Worm (Caenorhabditis elegans) whole organism, L1 larva: ENCODE results near the gene bcl-7.

Experiments used
- C16A3.4 ChIP-seq: fragments of 150-350 bp; optimal IDR thresholded peaks from 2 replicates; lab custom pipeline; 2014; ENCODE audit warnings: missing biosample characterization, missing genetic modification characterization
- aha-1 ChIP-seq: fragments of 150-350 bp; optimal IDR thresholded peaks from 2 replicates; lab custom pipeline; 2014; ENCODE audit warnings: missing biosample characterization, missing genetic modification characterization
- aly-2 ChIP-seq: fragments of 150-350 bp; optimal IDR thresholded peaks from 2 replicates; lab custom pipeline; 2014; ENCODE audit warnings: missing biosample characterization, missing genetic modification characterization
- ama-1 ChIP-seq: fragments of 150-350 bp; optimal IDR thresholded peaks from 2 replicates; lab custom pipeline; 2014
- ceh-8 ChIP-seq: fragments of 200-800 bp; sonication (Bioruptor generic); optimal IDR thresholded peaks from 2 replicates; lab custom pipeline; 2018; ENCODE audit warnings: mild to moderate bottlenecking, missing genetic modification characterization, moderate library complexity, missing compliant biosample characterization
- ces-1 ChIP-seq: fragments of 150-350 bp; optimal IDR thresholded peaks from 2 replicates; lab custom pipeline; 2014; ENCODE audit warnings: missing biosample characterization, missing genetic modification reagents, missing genetic modification characterization
- dpl-1 ChIP-seq, 3 experiments: fragments of 150-350 bp in 2 of 3; sonication (generic microtip) in 1 of 3; optimal IDR thresholded peaks; 2 replicates each; lab custom pipeline; 2014 to 2017; ENCODE audit warnings: missing biosample characterization in 3 of 3, missing genetic modification characterization in 3 of 3, missing genetic modification reagents in 3 of 3
- efl-1 ChIP-seq, 4 experiments: fragments of 150-350 bp; optimal IDR thresholded peaks in 3 of 4; peaks in 1 of 4; 1 replicate in 1 of 4; 2 replicates in 3 of 4; lab custom pipeline; 2014; ENCODE audit warnings: missing biosample characterization in 2 of 4, missing genetic modification characterization in 2 of 4, missing genetic modification reagents in 2 of 4
- egl-27 ChIP-seq, 2 experiments: fragments of 150-350 bp in 1 of 2; sonication (generic microtip); optimal IDR thresholded peaks; 3 replicates each; lab custom pipeline; 2017 to 2018; ENCODE audit warnings: missing biosample characterization in 2 of 2, missing genetic modification characterization in 2 of 2, missing genetic modification reagents in 2 of 2
- elt-2 ChIP-seq: sonication (generic microtip); optimal IDR thresholded peaks from 2 replicates; lab custom pipeline; 2016; ENCODE audit warnings: missing genetic modification characterization, mild to moderate bottlenecking, inconsistent platforms, missing compliant biosample characterization, missing genetic modification reagents
- ets-5 ChIP-seq: fragments of 200-800 bp; sonication (Bioruptor generic); IDR thresholded peaks from 2 replicates; pipeline ENCODE4 v1.3.6; 2022; ENCODE audit warnings: missing genetic modification characterization, missing compliant biosample characterization
- fkh-10 ChIP-seq: sonication (generic microtip); optimal IDR thresholded peaks from 2 replicates; lab custom pipeline; 2017; ENCODE audit warnings: missing biosample characterization, missing genetic modification reagents, missing genetic modification characterization
- fkh-8 ChIP-seq: sonication (generic microtip); optimal IDR thresholded peaks from 2 replicates; lab custom pipeline; 2016; ENCODE audit warnings: mild to moderate bottlenecking, missing genetic modification characterization, missing compliant biosample characterization
- grh-1 ChIP-seq: fragments of 200-800 bp; sonication (Bioruptor generic); IDR thresholded peaks from 2 replicates; pipeline ENCODE4 v1.3.6; 2022; ENCODE audit warnings: missing genetic modification reagents, missing genetic modification characterization, missing compliant biosample characterization
- hpl-2 ChIP-seq: fragments of 150-350 bp; optimal IDR thresholded peaks from 2 replicates; lab custom pipeline; 2014; ENCODE audit warnings: missing biosample characterization, missing genetic modification reagents, missing genetic modification characterization
- lin-14 ChIP-seq: fragments of 200-800 bp; sonication (Bioruptor generic); optimal IDR thresholded peaks from 2 replicates; lab custom pipeline; 2018; ENCODE audit warnings: mild to moderate bottlenecking, missing genetic modification characterization, moderate library complexity, missing compliant biosample characterization
- lir-3 ChIP-seq: sonication (generic microtip); optimal IDR thresholded peaks from 2 replicates; lab custom pipeline; 2016; ENCODE audit warnings: mild to moderate bottlenecking, missing genetic modification characterization, moderate library complexity, missing compliant biosample characterization; ENCODE audit not compliant: poor library complexity
- mdl-1 ChIP-seq, 2 experiments: fragments of 150-350 bp; optimal IDR thresholded peaks; 2 replicates each; lab custom pipeline; 2014 to 2017; ENCODE audit warnings: missing biosample characterization in 2 of 2, missing genetic modification characterization in 2 of 2, inconsistent platforms in 1 of 2
- nhr-19 ChIP-seq: fragments of 200-800 bp; sonication (Bioruptor generic); conservative IDR thresholded peaks from 2 replicates; pipeline ENCODE4 v1.3.6; 2022; ENCODE audit warnings: missing genetic modification characterization, missing compliant biosample characterization
- nhr-20 ChIP-seq: sonication (generic microtip); optimal IDR thresholded peaks from 2 replicates; lab custom pipeline; 2016; ENCODE audit warnings: mild to moderate bottlenecking, missing genetic modification characterization, missing compliant biosample characterization
- nhr-28 ChIP-seq: fragments of 150-350 bp; optimal IDR thresholded peaks from 2 replicates; lab custom pipeline; 2014; ENCODE audit warnings: missing biosample characterization, missing genetic modification characterization
- nhr-76 ChIP-seq: sonication (generic microtip); optimal IDR thresholded peaks from 2 replicates; lab custom pipeline; 2017; ENCODE audit warnings: missing biosample characterization, missing genetic modification characterization
- nhr-77 ChIP-seq: fragments of 150-350 bp; optimal IDR thresholded peaks from 2 replicates; lab custom pipeline; 2014; ENCODE audit warnings: missing biosample characterization, missing genetic modification characterization
- nhr-90 ChIP-seq: sonication (generic microtip); optimal IDR thresholded peaks from 2 replicates; lab custom pipeline; 2016; ENCODE audit warnings: mild to moderate bottlenecking, missing genetic modification characterization, missing compliant biosample characterization; ENCODE audit not compliant: poor library complexity
- pqm-1 ChIP-seq: sonication (generic microtip); optimal IDR thresholded peaks from 3 replicates; lab custom pipeline; 2017; ENCODE audit warnings: missing biosample characterization, missing genetic modification characterization
- rnt-1 ChIP-seq: sonication (generic microtip); optimal IDR thresholded peaks from 2 replicates; lab custom pipeline; 2016; ENCODE audit warnings: mild to moderate bottlenecking, missing genetic modification characterization, moderate library complexity, missing compliant biosample characterization
- skn-1 ChIP-seq: fragments of 150-350 bp; optimal IDR thresholded peaks from 2 replicates; lab custom pipeline; 2014; ENCODE audit warnings: missing biosample characterization, missing genetic modification characterization
- sup-37 ChIP-seq: fragments of 200-800 bp; sonication (Bioruptor generic); optimal IDR thresholded peaks from 2 replicates; lab custom pipeline; 2018; ENCODE audit warnings: mild to moderate bottlenecking, missing genetic modification characterization, missing compliant biosample characterization
- tbx-2 ChIP-seq: sonication (generic microtip); optimal IDR thresholded peaks from 2 replicates; lab custom pipeline; 2016; ENCODE audit warnings: missing genetic modification characterization, missing compliant biosample characterization
- unc-30 ChIP-seq: sonication (generic microtip); optimal IDR thresholded peaks from 2 replicates; lab custom pipeline; 2017; ENCODE audit warnings: missing biosample characterization, missing genetic modification characterization
- unc-86 ChIP-seq: sonication (generic microtip); optimal IDR thresholded peaks from 2 replicates; lab custom pipeline; 2016; ENCODE audit warnings: missing genetic modification characterization, missing compliant biosample characterization
- zag-1 ChIP-seq: fragments of 150-350 bp; optimal IDR thresholded peaks from 2 replicates; lab custom pipeline; 2014; ENCODE audit warnings: missing biosample characterization, missing genetic modification characterization

The bcl-7 gene

DNA sequence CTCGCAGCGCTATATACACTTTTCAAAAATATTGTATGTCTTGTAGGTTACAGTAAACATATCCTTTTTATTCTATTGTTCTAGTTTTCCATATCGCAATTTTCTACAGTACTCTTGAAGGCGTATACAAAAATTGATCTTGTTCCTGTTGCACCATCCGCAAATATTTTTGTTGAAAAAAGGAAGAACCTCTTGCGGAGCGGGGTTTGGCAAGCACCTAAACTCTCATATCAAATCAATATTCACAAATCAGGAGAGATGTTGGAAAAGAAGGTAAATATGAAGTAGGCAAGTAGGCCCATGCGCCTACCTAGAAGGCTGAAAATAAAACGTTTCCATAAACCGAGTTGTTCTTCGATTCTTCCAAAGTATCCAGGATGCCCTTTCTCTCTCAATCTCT lies 41.9 kb upstream of the bcl-7 start, which contains the start of gene C28H8.5:
Gene C28H8.5 (plus strand): TSS at position 301 of the 400 bp plus-strand sequence.
- no peak for TF ChIP-seq pqm-1
- TF ChIP-seq ceh-8 (GFP tag; lab: Kevin White, UChicago), result no peak
- TF ChIP-seq fkh-8 (tag; lab: Kevin White, UChicago), result no peak
- TF ChIP-seq C16A3.4 (tag; lab: Kevin White, UChicago), result no peak
- TF ChIP-seq ets-5, result no peak
- TF ChIP-seq nhr-76 (tag; lab: Kevin White, UChicago), result no peak
- no peak for TF ChIP-seq ama-1 (lab: Kevin White, UChicago)
- no peak for TF ChIP-seq nhr-19 (GFP tag; lab: Robert Waterston, UW)
- TF ChIP-seq nhr-20 (tag; lab: Kevin White, UChicago), result no peak
- no peak for TF ChIP-seq zag-1 (tag; lab: Kevin White, UChicago)
- no peak for TF ChIP-seq rnt-1 (tag; lab: Kevin White, UChicago)

DNA sequence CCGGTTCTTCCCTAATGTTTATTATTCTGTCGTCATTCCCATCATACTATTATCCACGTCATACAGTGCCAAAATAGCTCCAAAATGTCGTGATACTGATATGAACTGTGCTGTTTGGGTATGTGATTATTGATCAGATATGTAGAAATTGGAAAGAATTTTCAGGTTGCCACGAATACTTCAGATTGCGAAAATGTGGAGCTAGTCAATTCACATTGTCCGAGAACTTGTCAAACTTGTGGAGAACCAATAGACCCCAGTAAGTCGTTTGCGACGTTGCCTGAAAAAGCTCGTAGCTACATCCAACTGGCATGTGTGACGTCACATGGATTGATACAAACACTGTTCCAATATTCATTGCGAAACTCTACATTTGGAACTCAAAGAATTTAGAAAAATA lies 41.4 kb upstream of the bcl-7 start:
- TF ChIP-seq unc-86, result no peak
- TF ChIP-seq unc-30, result no peak
- TF ChIP-seq efl-1 (optimal IDR thresholded peaks at IDR 0.05; lab: Kevin White, UChicago), result no peak
- peak in 1 of 2 experiments; percentile 38 for TF ChIP-seq efl-1 (GFP tag; optimal IDR thresholded peaks at IDR 0.05 in 1 of 2; lab: Kevin White, UChicago)

DNA sequence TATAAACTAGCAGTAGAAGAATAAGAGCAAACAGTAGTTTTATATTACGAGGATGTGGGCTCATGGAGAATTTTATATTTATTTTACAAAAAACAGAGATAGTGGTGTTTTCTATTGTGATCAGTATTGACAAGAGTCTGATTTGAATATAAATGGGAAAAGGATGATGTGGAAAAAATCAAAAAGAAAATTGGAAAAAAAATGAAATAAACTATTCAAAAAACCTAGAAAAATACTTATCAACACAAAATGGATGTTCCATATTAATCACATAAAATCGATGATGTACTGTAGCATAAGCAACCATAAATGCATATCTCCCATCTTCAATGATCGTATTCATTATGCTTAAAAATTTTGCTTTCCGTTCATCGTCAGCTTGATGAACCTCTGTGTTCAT lies 39.0 kb upstream of the bcl-7 start, which contains the start of gene C28H8.7:
Gene C28H8.7 (minus strand): TSS at position 101 of the 400 bp plus-strand sequence.
- TF ChIP-seq skn-1 (tag; lab: Kevin White, UChicago), result no peak
- no peak for TF ChIP-seq tbx-2 (tag; lab: Kevin White, UChicago)
- TF ChIP-seq nhr-77, result no peak
- no peak for TF ChIP-seq nhr-28 (tag; lab: Kevin White, UChicago)
- TF ChIP-seq unc-86, result no peak
- no peak for TF ChIP-seq hpl-2 (GFP tag; lab: Kevin White, UChicago)
- no peak for TF ChIP-seq lir-3 (tag; lab: Kevin White, UChicago)
- TF ChIP-seq ama-1 (lab: Kevin White, UChicago), result no peak
- no peak for TF ChIP-seq ets-5
- TF ChIP-seq aha-1, result no peak
- no peak for TF ChIP-seq efl-1 (optimal IDR thresholded peaks at IDR 0.05; lab: Kevin White, UChicago)
- TF ChIP-seq efl-1 (GFP tag; optimal IDR thresholded peaks at IDR 0.05 in 1 of 2; lab: Kevin White, UChicago), result no peak
- TF ChIP-seq egl-27 (tag; optimal IDR thresholded peaks at IDR 0.05; lab: Kevin White, UChicago), result no peak
- TF ChIP-seq pqm-1, result no peak
- TF ChIP-seq elt-2, result no peak
- TF ChIP-seq dpl-1 (GFP tag; optimal IDR thresholded peaks at IDR 0.05; lab: Kevin White, UChicago), result no peak

DNA sequence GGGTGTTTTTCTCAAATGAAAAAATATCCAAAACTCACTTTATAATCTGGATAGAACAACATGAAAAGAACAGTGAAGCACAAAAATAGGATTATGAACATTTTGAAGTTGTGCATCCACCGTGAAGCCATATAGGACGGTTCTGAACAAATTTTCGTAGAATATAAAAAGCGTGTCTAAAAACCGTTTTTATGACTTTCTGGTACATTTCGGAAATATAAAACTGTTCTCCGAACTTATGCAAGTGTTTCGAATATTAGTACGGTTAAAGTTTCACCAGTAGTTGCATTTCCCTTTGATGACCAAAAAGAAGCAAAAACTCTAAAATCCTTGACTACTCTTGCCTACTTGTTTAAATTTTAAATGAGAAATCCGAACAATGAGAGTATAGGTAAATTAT lies 37.2 kb upstream of the bcl-7 start, which contains the start of gene C28H8.8:
Gene C28H8.8 (minus strand): TSS at position 101 of the 400 bp plus-strand sequence.
- TF ChIP-seq sup-37, result no peak
- TF ChIP-seq nhr-90 (tag; lab: Kevin White, UChicago), result no peak
- TF ChIP-seq ces-1 (GFP tag; lab: Kevin White, UChicago), result no peak
- no peak for TF ChIP-seq fkh-10 (GFP tag; lab: Kevin White, UChicago)
- TF ChIP-seq grh-1 (GFP tag; lab: Robert Waterston, UW), result no peak
- no peak for TF ChIP-seq aly-2 (tag; lab: Kevin White, UChicago)
- no peak for TF ChIP-seq zag-1 (tag; lab: Kevin White, UChicago)

DNA sequence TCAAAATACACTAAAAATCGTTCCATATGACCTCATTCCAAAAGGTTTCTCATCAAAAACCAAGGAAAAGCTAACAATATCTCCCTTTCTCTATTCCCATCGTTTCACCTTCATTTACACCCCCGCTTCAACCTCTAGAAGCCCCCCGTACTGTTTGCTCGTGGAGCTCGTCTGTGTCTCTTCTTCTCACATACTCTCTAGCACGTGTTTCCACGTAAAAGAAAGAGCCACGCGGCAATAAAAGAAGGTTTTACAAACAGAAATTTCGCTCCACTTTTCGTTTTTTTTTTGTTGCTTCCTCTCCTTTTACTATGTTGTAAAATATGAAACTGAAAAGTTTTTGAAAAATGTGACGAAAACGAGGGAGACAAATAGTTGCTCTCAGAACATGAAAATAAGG lies 33.0 kb upstream of the bcl-7 start:
- TF ChIP-seq aha-1 (no peak), lin-14 (GFP tag; lab: Kevin White, UChicago) (peak; percentile 32), efl-1 (optimal IDR thresholded peaks at IDR 0.05; lab: Kevin White, UChicago) (no peak), efl-1 (GFP tag; optimal IDR thresholded peaks at IDR 0.05 in 1 of 2; lab: Kevin White, UChicago) (peak in 1 of 2 experiments; percentile 39), mdl-1 (tag; optimal IDR thresholded peaks at IDR 0.05; lab: Kevin White, UChicago) (peak in 1 of 2 experiments; percentile 21), nhr-77 (peak; percentile 41), elt-2 (no peak)
